Fruit fly (Drosophila melanogaster) whole organism, embryonic: ENCODE measurements around the gene CG34348.
A peak's percentile ranks its signal among the peaks of the same experiment; 100 is the strongest.

Experiments used
- BtbVII ChIP-seq: fragments of 200-800 bp; sonication (Bioruptor generic); optimal IDR thresholded peaks from 3 replicates; lab custom pipeline; 2017; ENCODE audit warnings: missing biosample characterization, mild to moderate bottlenecking, missing genetic modification characterization
- CG10654 ChIP-seq: fragments of 200-800 bp; sonication (Bioruptor generic); optimal IDR thresholded peaks from 2 replicates; lab custom pipeline; 2016; ENCODE audit warnings: missing biosample characterization, missing genetic modification characterization
- CG11398 ChIP-seq: fragments of 200-800 bp; sonication (Bioruptor generic); optimal IDR thresholded peaks from 2 replicates; lab custom pipeline; 2016; ENCODE audit warnings: missing biosample characterization, missing genetic modification characterization
- CG11560 ChIP-seq: fragments of 200-800 bp; sonication (Bioruptor generic); IDR thresholded peaks from 3 replicates; pipeline ENCODE4 v1.3.6; 2022; ENCODE audit warnings: missing biosample characterization, missing genetic modification characterization
- CG12391 ChIP-seq: fragments of 200-800 bp; sonication (Bioruptor generic); optimal IDR thresholded peaks from 3 replicates; lab custom pipeline; 2018; ENCODE audit warnings: missing biosample characterization, mild to moderate bottlenecking, missing genetic modification characterization, moderate library complexity
- CG12744 ChIP-seq: fragments of 200-800 bp; sonication (Bioruptor generic); optimal IDR thresholded peaks from 2 replicates; lab custom pipeline; 2016; ENCODE audit warnings: missing biosample characterization, missing genetic modification characterization
- CG13296 ChIP-seq: fragments of 200-800 bp; sonication (Bioruptor generic); optimal IDR thresholded peaks from 3 replicates; lab custom pipeline; 2018; ENCODE audit warnings: missing biosample characterization, mild to moderate bottlenecking, missing genetic modification characterization
- CG13894 ChIP-seq: fragments of 200-800 bp; sonication (Bioruptor generic); optimal IDR thresholded peaks from 3 replicates; lab custom pipeline; 2018; ENCODE audit warnings: missing biosample characterization, mild to moderate bottlenecking, missing genetic modification characterization, moderate library complexity
- CG14050 ChIP-seq: fragments of 200-800 bp; sonication (Bioruptor generic); IDR thresholded peaks from 3 replicates; pipeline ENCODE4 v1.3.6; 2022; ENCODE audit warnings: missing biosample characterization, missing genetic modification characterization
- CG1529 ChIP-seq: fragments of 200-800 bp; sonication (Bioruptor generic); optimal IDR thresholded peaks from 3 replicates; lab custom pipeline; 2018; ENCODE audit warnings: missing biosample characterization, missing genetic modification characterization
- CG16863 ChIP-seq: fragments of 200-800 bp; sonication (Bioruptor generic); optimal IDR thresholded peaks from 3 replicates; lab custom pipeline; 2016; ENCODE audit warnings: missing biosample characterization, missing genetic modification characterization
- CG17186 ChIP-seq: fragments of 200-800 bp; sonication (Bioruptor generic); optimal IDR thresholded peaks from 3 replicates; lab custom pipeline; 2017; ENCODE audit warnings: missing biosample characterization, missing genetic modification reagents, missing genetic modification characterization
- CG18262 ChIP-seq: fragments of 200-800 bp; optimal IDR thresholded peaks from 3 replicates; lab custom pipeline; 2019; ENCODE audit warnings: missing biosample characterization, mild to moderate bottlenecking, missing genetic modification characterization, moderate library complexity
- CG2129 ChIP-seq: fragments of 200-800 bp; sonication (Bioruptor generic); IDR thresholded peaks from 2 replicates; pipeline ENCODE4 v1.3.6; 2022; ENCODE audit warnings: missing biosample characterization, missing genetic modification characterization; ENCODE audit not compliant: partially characterized antibody
- CG31441 ChIP-seq: fragments of 200-800 bp; sonication (Bioruptor generic); IDR thresholded peaks from 2 replicates; pipeline ENCODE4 v1.3.6; 2022; ENCODE audit warnings: missing biosample characterization, missing genetic modification characterization
- CG34224 ChIP-seq: fragments of 200-800 bp; sonication (Bioruptor generic); IDR thresholded peaks from 3 replicates; pipeline ENCODE4 v1.3.6; 2022; ENCODE audit warnings: missing biosample characterization, missing genetic modification characterization; ENCODE audit not compliant: partially characterized antibody
- CG3838 ChIP-seq: fragments of 200-800 bp; sonication (Bioruptor generic); optimal IDR thresholded peaks from 3 replicates; lab custom pipeline; 2016; ENCODE audit warnings: missing biosample characterization, missing genetic modification characterization
- CG42726 ChIP-seq: fragments of 200-800 bp; sonication (Bioruptor generic); IDR thresholded peaks from 2 replicates; pipeline ENCODE4 v1.3.6; 2022; ENCODE audit warnings: missing biosample characterization, missing genetic modification characterization; ENCODE audit not compliant: partially characterized antibody
- CG4328 ChIP-seq: fragments of 200-800 bp; sonication (Bioruptor generic); optimal IDR thresholded peaks from 3 replicates; lab custom pipeline; 2017; ENCODE audit warnings: missing biosample characterization, missing genetic modification reagents, missing genetic modification characterization
- CG7786 ChIP-seq: fragments of 200-800 bp; sonication (Bioruptor generic); optimal IDR thresholded peaks from 2 replicates; lab custom pipeline; 2016; ENCODE audit warnings: missing biosample characterization, missing genetic modification characterization
- CG8478 ChIP-seq: fragments of >200 bp; optimal IDR thresholded peaks from 2 replicates; lab custom pipeline; 2018
- CG9727 ChIP-seq: fragments of 200-800 bp; sonication (Bioruptor generic); optimal IDR thresholded peaks from 3 replicates; lab custom pipeline; 2017; ENCODE audit warnings: missing biosample characterization, mild to moderate bottlenecking, missing genetic modification characterization
- Dip3 ChIP-seq: fragments of 200-800 bp; sonication (Bioruptor generic); optimal IDR thresholded peaks from 3 replicates; lab custom pipeline; 2016; ENCODE audit warnings: missing biosample characterization, missing genetic modification characterization
- Dp ChIP-seq: fragments of 200-800 bp; sonication (Bioruptor generic); optimal IDR thresholded peaks from 2 replicates; lab custom pipeline; 2018; ENCODE audit warnings: missing biosample characterization, mild to moderate bottlenecking, missing genetic modification characterization, moderate library complexity
- E2f1 ChIP-seq: fragments of 200-800 bp; sonication (Bioruptor generic); IDR thresholded peaks from 2 replicates; pipeline ENCODE4 v1.3.6; 2022; ENCODE audit warnings: missing biosample characterization, missing genetic modification characterization
- HLH4C ChIP-seq: fragments of 200-800 bp; sonication (Bioruptor generic); IDR thresholded peaks from 3 replicates; pipeline ENCODE4 v1.3.6; 2022; ENCODE audit warnings: missing biosample characterization, missing genetic modification characterization; ENCODE audit not compliant: partially characterized antibody
- Jarid2 ChIP-seq: fragments of 200-800 bp; sonication (Bioruptor generic); optimal IDR thresholded peaks from 3 replicates; lab custom pipeline; 2017; ENCODE audit warnings: mild to moderate bottlenecking, missing biosample characterization, missing genetic modification reagents, missing genetic modification characterization
- Lim3 ChIP-seq: fragments of 200-800 bp; sonication (Bioruptor generic); IDR thresholded peaks from 2 replicates; pipeline ENCODE4 v1.3.6; 2022; ENCODE audit warnings: missing biosample characterization, missing genetic modification characterization
- Nf-YC ChIP-seq: fragments of 200-800 bp; optimal IDR thresholded peaks from 3 replicates; lab custom pipeline; 2019; ENCODE audit warnings: missing biosample characterization, mild to moderate bottlenecking, missing genetic modification characterization, moderate library complexity
- PHDP ChIP-seq: fragments of 200-800 bp; sonication (Bioruptor generic); optimal IDR thresholded peaks from 3 replicates; lab custom pipeline; 2018; ENCODE audit warnings: missing biosample characterization, mild to moderate bottlenecking, missing genetic modification characterization, moderate library complexity
- Scr ChIP-seq: fragments of 200-800 bp; sonication (Bioruptor generic); IDR thresholded peaks from 2 replicates; pipeline ENCODE4 v1.3.6; 2022; ENCODE audit warnings: missing biosample characterization, missing genetic modification characterization; ENCODE audit not compliant: partially characterized antibody
- Sry-δ ChIP-seq: fragments of 200-800 bp; sonication (Bioruptor generic); optimal IDR thresholded peaks from 2 replicates; lab custom pipeline; 2016; ENCODE audit warnings: missing biosample characterization, missing genetic modification characterization
- TFAM ChIP-seq: fragments of 200-800 bp; sonication (Bioruptor generic); optimal IDR thresholded peaks from 2 replicates; lab custom pipeline; 2017; ENCODE audit warnings: missing biosample characterization, missing genetic modification characterization, inconsistent platforms
- bbx ChIP-seq: fragments of 200-800 bp; sonication (Bioruptor generic); IDR thresholded peaks from 2 replicates; pipeline ENCODE4 v1.3.6; 2022; ENCODE audit warnings: missing biosample characterization, missing genetic modification characterization; ENCODE audit not compliant: partially characterized antibody
- da ChIP-seq: fragments of 200-800 bp; sonication (Bioruptor generic); optimal IDR thresholded peaks from 2 replicates; lab custom pipeline; 2016; ENCODE audit warnings: missing biosample characterization, missing genetic modification characterization
- eyg ChIP-seq: fragments of 200-800 bp; sonication (Bioruptor generic); optimal IDR thresholded peaks from 3 replicates; lab custom pipeline; 2016; ENCODE audit warnings: missing biosample characterization, missing genetic modification characterization
- fru ChIP-seq: fragments of >200 bp; optimal IDR thresholded peaks from 2 replicates; lab custom pipeline; 2017
- gce ChIP-seq: fragments of 200-800 bp; sonication (Bioruptor generic); IDR thresholded peaks from 3 replicates; pipeline ENCODE4 v1.3.6; 2022; ENCODE audit warnings: missing biosample characterization, missing genetic modification characterization
- grn ChIP-seq: fragments of 200-800 bp; sonication (Bioruptor generic); optimal IDR thresholded peaks from 3 replicates; lab custom pipeline; 2017; ENCODE audit warnings: missing biosample characterization, missing genetic modification characterization
- insv ChIP-seq, 2 experiments: fragments of 200-800 bp; sonication (Bioruptor generic); optimal IDR thresholded peaks; 3 replicates each; lab custom pipeline; 2016 to 2018; ENCODE audit warnings: missing biosample characterization in 2 of 2, missing genetic modification characterization in 2 of 2
- inv ChIP-seq: fragments of 200-800 bp; sonication (Bioruptor generic); IDR thresholded peaks from 2 replicates; pipeline ENCODE4 v1.3.6; 2022; ENCODE audit warnings: missing biosample characterization, missing genetic modification characterization; ENCODE audit not compliant: partially characterized antibody
- knrl ChIP-seq: fragments of 200-800 bp; sonication (Bioruptor generic); IDR thresholded peaks from 3 replicates; pipeline ENCODE4 v1.3.6; 2022; ENCODE audit warnings: missing biosample characterization, missing genetic modification characterization; ENCODE audit not compliant: partially characterized antibody
- mam ChIP-seq: fragments of 200-800 bp; sonication (Bioruptor generic); optimal IDR thresholded peaks from 3 replicates; lab custom pipeline; 2016; ENCODE audit warnings: missing biosample characterization, missing genetic modification characterization
- oc ChIP-seq: fragments of 200-800 bp; sonication (Bioruptor generic); optimal IDR thresholded peaks from 2 replicates; lab custom pipeline; 2018; ENCODE audit warnings: missing biosample characterization, mild to moderate bottlenecking, missing genetic modification characterization, moderate library complexity
- psq ChIP-seq: fragments of 200-800 bp; sonication (Bioruptor generic); optimal IDR thresholded peaks from 2 replicates; lab custom pipeline; 2017; ENCODE audit warnings: missing biosample characterization, missing genetic modification characterization
- pum ChIP-seq: fragments of 200-800 bp; sonication (Bioruptor generic); optimal IDR thresholded peaks from 2 replicates; lab custom pipeline; 2016; ENCODE audit warnings: missing biosample characterization, missing genetic modification characterization
- pzg ChIP-seq: fragments of 200-800 bp; sonication (Bioruptor generic); optimal IDR thresholded peaks from 3 replicates; lab custom pipeline; 2018; ENCODE audit warnings: missing biosample characterization, mild to moderate bottlenecking, missing genetic modification characterization, moderate library complexity
- sd ChIP-seq: fragments of 200-800 bp; sonication (Bioruptor generic); optimal IDR thresholded peaks from 3 replicates; lab custom pipeline; 2018; ENCODE audit warnings: missing biosample characterization, mild to moderate bottlenecking, missing genetic modification characterization, moderate library complexity
- sens ChIP-seq: fragments of 200-800 bp; sonication (Bioruptor generic); peaks from one replicate; lab custom pipeline; 2016; ENCODE audit warnings: missing biosample characterization, missing genetic modification characterization
- seq ChIP-seq: fragments of 200-800 bp; sonication (Bioruptor generic); IDR thresholded peaks from 2 replicates; pipeline ENCODE4 v1.3.6; 2022; ENCODE audit warnings: missing biosample characterization, missing genetic modification characterization
- sug ChIP-seq: fragments of 200-800 bp; optimal IDR thresholded peaks from 2 replicates; lab custom pipeline; 2019; ENCODE audit warnings: missing biosample characterization, mild to moderate bottlenecking, missing genetic modification characterization, moderate library complexity
- trem ChIP-seq: fragments of 200-800 bp; optimal IDR thresholded peaks from 3 replicates; lab custom pipeline; 2019; ENCODE audit warnings: missing biosample characterization, mild to moderate bottlenecking, missing genetic modification characterization, moderate library complexity

The CG34348 gene

DNA sequence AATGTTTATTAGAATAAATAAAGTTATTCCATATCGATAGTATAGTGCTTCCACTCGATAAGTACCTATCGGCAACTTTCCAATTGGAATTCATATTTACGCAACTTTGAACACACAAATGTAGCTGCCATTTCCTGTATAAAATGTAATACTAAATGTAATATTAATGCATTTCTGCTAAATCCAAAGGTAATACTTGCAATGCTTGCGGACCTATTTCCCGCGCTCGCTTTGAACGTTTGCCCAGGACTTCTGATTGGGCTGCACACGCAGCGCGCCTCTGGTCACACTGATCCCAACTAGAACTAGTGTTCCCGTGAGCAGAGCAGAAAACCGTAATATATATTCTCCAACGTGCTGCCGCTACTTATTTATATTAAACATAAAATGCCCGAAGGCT lies 29.7 kb downstream of the CG34348 start, which contains the start of gene dlg1 (continued):
- TF ChIP-seq Jarid2 (GFP tag; lab: Kevin White, UChicago): no peak
- TF ChIP-seq pum (GFP tag; lab: Kevin White, UChicago): no peak
- TF ChIP-seq Lim3: no peak
- TF ChIP-seq fru (lab: Kevin White, UChicago): no peak
- no peak for TF ChIP-seq CG42726 (GFP tag; lab: Robert Waterston, UW)
- no peak for TF ChIP-seq Dip3 (GFP tag; lab: Kevin White, UChicago)
- no peak for TF ChIP-seq seq (GFP tag; lab: Robert Waterston, UW)
- peak; percentile 30 for TF ChIP-seq sd (tag; lab: Kevin White, UChicago)
- TF ChIP-seq trem (tag; lab: Kevin White, UChicago): peak; percentile 37
- TF ChIP-seq CG13296: no peak
- TF ChIP-seq knrl: peak; percentile 72
- no peak for TF ChIP-seq eyg (GFP tag; lab: Kevin White, UChicago)
- TF ChIP-seq CG9727 (GFP tag; lab: Kevin White, UChicago): no peak
- peak; percentile 75 for TF ChIP-seq HLH4C (GFP tag; lab: Robert Waterston, UW)
- peak; percentile 80 for TF ChIP-seq Scr
- TF ChIP-seq gce (GFP tag; lab: Robert Waterston, UW): no peak
- TF ChIP-seq Sry-δ (GFP tag; lab: Kevin White, UChicago): peak; percentile 35
- peak; percentile 73; the same call in 2 of the 3 replicates for TF ChIP-seq CG34224 (GFP tag; lab: Robert Waterston, UW)
- no peak for TF ChIP-seq grn (GFP tag; lab: Kevin White, UChicago)
- no peak for TF ChIP-seq sug (tag; lab: Kevin White, UChicago)
- peak; percentile 55 for TF ChIP-seq sens (GFP tag; lab: Kevin White, UChicago)
- no peak for TF ChIP-seq CG16863
- no peak for TF ChIP-seq CG3838 (GFP tag; lab: Kevin White, UChicago)
- TF ChIP-seq CG8478: no peak
- TF ChIP-seq da (GFP tag; lab: Kevin White, UChicago): no peak
- no peak for TF ChIP-seq mam (GFP tag; lab: Kevin White, UChicago)
- TF ChIP-seq CG4328 (GFP tag; lab: Kevin White, UChicago): no peak
- TF ChIP-seq Nf-YC (tag; lab: Kevin White, UChicago): peak; percentile 57
- peak; percentile 31; the same call in 1 of the 2 replicates for TF ChIP-seq CG2129 (GFP tag; lab: Robert Waterston, UW)
- TF ChIP-seq insv (GFP tag; optimal IDR thresholded peaks at IDR 0.05; lab: Kevin White, UChicago): peak; percentile 94 to 99
- TF ChIP-seq bbx (GFP tag; lab: Robert Waterston, UW): peak; percentile 55
- no peak for TF ChIP-seq BtbVII
- no peak for TF ChIP-seq CG14050 (GFP tag; lab: Robert Waterston, UW)
- no peak for TF ChIP-seq CG11398 (GFP tag; lab: Kevin White, UChicago)
- no peak for TF ChIP-seq CG13894 (tag; lab: Kevin White, UChicago)
- no peak for TF ChIP-seq oc
- TF ChIP-seq CG12391 (tag; lab: Kevin White, UChicago): no peak
- TF ChIP-seq PHDP (tag; lab: Kevin White, UChicago): no peak
- TF ChIP-seq Dp (GFP tag; lab: Kevin White, UChicago): peak; percentile 73
- peak; percentile 58 for TF ChIP-seq inv
- TF ChIP-seq E2f1 (GFP tag; lab: Robert Waterston, UW): no peak
- no peak for TF ChIP-seq CG1529 (GFP tag; lab: Kevin White, UChicago)
- TF ChIP-seq CG11560 (tag; lab: Robert Waterston, UW): peak; percentile 93
- TF ChIP-seq CG10654 (GFP tag; lab: Kevin White, UChicago): no peak
- TF ChIP-seq CG7786 (GFP tag; lab: Kevin White, UChicago): no peak
- TF ChIP-seq TFAM (GFP tag; lab: Kevin White, UChicago): no peak
- no peak for TF ChIP-seq psq
- TF ChIP-seq CG18262: no peak
- peak; percentile 4 for TF ChIP-seq CG17186 (GFP tag; lab: Kevin White, UChicago)
- TF ChIP-seq CG31441 (GFP tag; lab: Robert Waterston, UW): no peak
- TF ChIP-seq pzg (GFP tag; lab: Kevin White, UChicago): peak; percentile 55
- no peak for TF ChIP-seq CG12744
